Fruit fly (Drosophila melanogaster): ENCODE results near the gene Or30a.

- TF ChIP-seq CG7101 (tag; optimal IDR thresholded peaks at IDR 0.05): no peak
- no peak for TF ChIP-seq CG33017 (tag; optimal IDR thresholded peaks at IDR 0.05)
- no peak for TF ChIP-seq cnc (optimal IDR thresholded peaks at IDR 0.05)
- TF ChIP-seq CG5204 (GFP tag; optimal IDR thresholded peaks at IDR 0.05): no peak
- TF ChIP-seq CG12768 (GFP tag; optimal IDR thresholded peaks at IDR 0.05): no peak
- no peak for TF ChIP-seq Crg-1 (GFP tag; optimal IDR thresholded peaks at IDR 0.05)
- no peak for TF ChIP-seq CG7045 (GFP tag; optimal IDR thresholded peaks at IDR 0.05)
- no peak for TF ChIP-seq ovo (GFP tag; optimal IDR thresholded peaks at IDR 0.05)
- TF ChIP-seq Hr96 (GFP tag; optimal IDR thresholded peaks at IDR 0.05): no peak
- no peak for TF ChIP-seq Mnt (GFP tag; optimal IDR thresholded peaks at IDR 0.05)
- no peak for TF ChIP-seq CG1620 (GFP tag; optimal IDR thresholded peaks at IDR 0.05)
- TF ChIP-seq kay (GFP tag; ENCODE audit: borderline replicate concordance): no peak
Observed at dm6 chr2L:9160090-9160489, 48.5 kb downstream of the Or30a start.
